Fruit fly (Drosophila melanogaster) whole organism, embryonic: Measurements from ENCODE around the gene mEFTs.

Experiments
- Abd-B ChIP-seq: fragments of 200-800 bp; sonication (Bioruptor generic); optimal IDR thresholded peaks from 2 replicates; lab custom pipeline; 2018; ENCODE audit warnings: missing biosample characterization, mild to moderate bottlenecking, missing genetic modification characterization, moderate library complexity
- Asciz ChIP-seq: fragments of 200-800 bp; sonication (Bioruptor generic); optimal IDR thresholded peaks from 2 replicates; lab custom pipeline; 2017; ENCODE audit warnings: missing biosample characterization, mild to moderate bottlenecking, missing genetic modification characterization, missing genetic modification reagents
- Awh ChIP-seq: fragments of 200-800 bp; sonication (Bioruptor generic); IDR thresholded peaks from 2 replicates; pipeline ENCODE4, ENCODE4 v1.3.6; 2022; ENCODE audit warnings: missing biosample characterization, missing genetic modification characterization
- CG10979 ChIP-seq: fragments of 200-800 bp; sonication (Bioruptor generic); optimal IDR thresholded peaks from 2 replicates; lab custom pipeline; 2018; ENCODE audit warnings: missing biosample characterization, mild to moderate bottlenecking, missing genetic modification characterization, moderate library complexity
- CG11504 ChIP-seq: fragments of 200-800 bp; sonication (Bioruptor generic); optimal IDR thresholded peaks from 3 replicates; lab custom pipeline; 2019; ENCODE audit warnings: missing biosample characterization, mild to moderate bottlenecking, missing genetic modification characterization, moderate library complexity
- CG17612 ChIP-seq: fragments of 200-800 bp; sonication (Bioruptor generic); IDR thresholded peaks from 2 replicates; pipeline ENCODE4 v1.3.6; 2022; ENCODE audit warnings: missing biosample characterization, missing genetic modification characterization
- CG17802 ChIP-seq: fragments of 200-800 bp; sonication (Bioruptor generic); optimal IDR thresholded peaks from 2 replicates; lab custom pipeline; 2018; ENCODE audit warnings: missing biosample characterization, mild to moderate bottlenecking, missing genetic modification characterization, moderate library complexity
- CG18476 ChIP-seq: fragments of 200-800 bp; sonication (Bioruptor generic); optimal IDR thresholded peaks from 2 replicates; lab custom pipeline; 2016; ENCODE audit warnings: missing biosample characterization, mild to moderate bottlenecking, missing genetic modification characterization
- CG2875 ChIP-seq: fragments of 200-800 bp; sonication (Bioruptor generic); optimal IDR thresholded peaks from 2 replicates; lab custom pipeline; 2017; ENCODE audit warnings: missing biosample characterization, mild to moderate bottlenecking, missing genetic modification characterization, missing genetic modification reagents
- CG31388 ChIP-seq: fragments of 200-800 bp; sonication (Bioruptor generic); optimal IDR thresholded peaks from 2 replicates; lab custom pipeline; 2016; ENCODE audit warnings: missing biosample characterization, missing genetic modification characterization
- CG31441 ChIP-seq: fragments of 200-800 bp; sonication (Bioruptor generic); IDR thresholded peaks from 2 replicates; pipeline ENCODE4 v1.3.6; 2022; ENCODE audit warnings: missing biosample characterization, missing genetic modification characterization
- CG33557 ChIP-seq: fragments of 200-800 bp; sonication (Bioruptor generic); optimal IDR thresholded peaks from 2 replicates; lab custom pipeline; 2019; ENCODE audit warnings: missing biosample characterization, mild to moderate bottlenecking, missing genetic modification characterization, moderate library complexity
- CG3726 ChIP-seq: fragments of 200-800 bp; sonication (Bioruptor generic); IDR thresholded peaks from 3 replicates; pipeline ENCODE4, ENCODE4 v1.3.6; 2022; ENCODE audit warnings: missing biosample characterization, missing genetic modification characterization
- CG4404 ChIP-seq: fragments of 200-800 bp; sonication (Bioruptor generic); IDR thresholded peaks from 2 replicates; pipeline ENCODE4 v1.3.6; 2022; ENCODE audit warnings: missing biosample characterization, missing genetic modification characterization
- CG6272 ChIP-seq: fragments of 200-800 bp; sonication (Bioruptor generic); IDR thresholded peaks from 2 replicates; pipeline ENCODE4 v1.3.6; 2022; ENCODE audit warnings: missing biosample characterization, missing genetic modification characterization
- CG6791 ChIP-seq: fragments of 200-800 bp; sonication (Bioruptor generic); IDR thresholded peaks from 3 replicates; pipeline ENCODE4 v1.3.6; 2022; ENCODE audit warnings: missing biosample characterization, missing genetic modification characterization; ENCODE audit not compliant: partially characterized antibody
- CG9437 ChIP-seq: fragments of 200-800 bp; sonication (Bioruptor generic); optimal IDR thresholded peaks from 2 replicates; lab custom pipeline; 2018; ENCODE audit warnings: missing biosample characterization, mild to moderate bottlenecking, missing genetic modification characterization
- CG9797 ChIP-seq: fragments of 200-800 bp; sonication (Bioruptor generic); optimal IDR thresholded peaks from 3 replicates; lab custom pipeline; 2018; ENCODE audit warnings: missing biosample characterization, mild to moderate bottlenecking, missing genetic modification characterization
- CHES-1-like ChIP-seq: fragments of 200-800 bp; sonication (Bioruptor generic); optimal IDR thresholded peaks from 2 replicates; lab custom pipeline; 2016; ENCODE audit warnings: missing biosample characterization, missing genetic modification characterization
- Dbx ChIP-seq: fragments of 200-800 bp; sonication (Bioruptor generic); IDR thresholded peaks from 3 replicates; pipeline ENCODE4 v1.3.6; 2022; ENCODE audit warnings: missing biosample characterization, missing genetic modification characterization
- ERR ChIP-seq: fragments of 200-800 bp; sonication (Bioruptor generic); optimal IDR thresholded peaks from 2 replicates; lab custom pipeline; 2016; ENCODE audit warnings: missing biosample characterization, missing genetic modification characterization
- Fer2 ChIP-seq: fragments of 200-800 bp; sonication (Bioruptor generic); optimal IDR thresholded peaks from 2 replicates; lab custom pipeline; 2018; ENCODE audit warnings: missing biosample characterization, mild to moderate bottlenecking, missing genetic modification characterization, moderate library complexity
- H15 ChIP-seq: fragments of 200-800 bp; sonication (Bioruptor generic); IDR thresholded peaks from 3 replicates; pipeline ENCODE4 v1.3.6; 2022; ENCODE audit warnings: missing biosample characterization, missing genetic modification characterization
- NC2α ChIP-seq: fragments of 200-800 bp; sonication (Bioruptor generic); optimal IDR thresholded peaks from 2 replicates; lab custom pipeline; 2016; ENCODE audit warnings: missing biosample characterization, missing genetic modification characterization
- NC2β ChIP-seq: fragments of 200-800 bp; sonication (Bioruptor generic); optimal IDR thresholded peaks from 2 replicates; lab custom pipeline; 2016; ENCODE audit warnings: missing biosample characterization, missing genetic modification characterization
- NfI ChIP-seq: fragments of 200-800 bp; sonication (Bioruptor generic); optimal IDR thresholded peaks from 3 replicates; lab custom pipeline; 2018; ENCODE audit warnings: missing biosample characterization, mild to moderate bottlenecking, missing genetic modification characterization, moderate library complexity
- Opbp ChIP-seq: fragments of 200-800 bp; sonication (Bioruptor generic); IDR thresholded peaks from 3 replicates; pipeline ENCODE4 v1.3.6; 2022; ENCODE audit warnings: missing biosample characterization, missing genetic modification characterization; ENCODE audit not compliant: partially characterized antibody
- Ptx1 ChIP-seq: fragments of 200-800 bp; sonication (Bioruptor generic); IDR thresholded peaks from 2 replicates; pipeline ENCODE4 v1.3.6; 2022; ENCODE audit warnings: missing biosample characterization, missing genetic modification characterization
- Side ChIP-seq: fragments of 200-800 bp; sonication (Bioruptor generic); optimal IDR thresholded peaks from 2 replicates; lab custom pipeline; 2016; ENCODE audit warnings: missing biosample characterization, missing genetic modification characterization
- TFAM ChIP-seq: fragments of 200-800 bp; sonication (Bioruptor generic); optimal IDR thresholded peaks from 2 replicates; lab custom pipeline; 2017; ENCODE audit warnings: missing biosample characterization, missing genetic modification characterization, inconsistent platforms
- amos ChIP-seq: fragments of 200-800 bp; sonication (Bioruptor generic); IDR thresholded peaks from 2 replicates; pipeline ENCODE4 v1.3.6; 2022; ENCODE audit warnings: missing biosample characterization, missing genetic modification characterization; ENCODE audit not compliant: partially characterized antibody
- ash1 ChIP-seq: fragments of 200-800 bp; sonication (Bioruptor generic); optimal IDR thresholded peaks from 2 replicates; lab custom pipeline; 2018; ENCODE audit warnings: missing biosample characterization, mild to moderate bottlenecking, missing genetic modification characterization
- ato ChIP-seq: fragments of 200-800 bp; sonication (Bioruptor generic); IDR thresholded peaks from 2 replicates; pipeline ENCODE4 v1.3.6; 2022; ENCODE audit warnings: missing biosample characterization, missing genetic modification characterization; ENCODE audit not compliant: partially characterized antibody
- crol ChIP-seq: fragments of 200-800 bp; sonication (Bioruptor generic); IDR thresholded peaks from 2 replicates; pipeline ENCODE4 v1.3.6; 2022; ENCODE audit warnings: missing biosample characterization, missing genetic modification characterization
- cwo ChIP-seq: fragments of 200-800 bp; sonication (Bioruptor generic); optimal IDR thresholded peaks from 3 replicates; lab custom pipeline; 2017; ENCODE audit warnings: missing biosample characterization, missing genetic modification characterization, mild to moderate bottlenecking, moderate library complexity, missing genetic modification reagents
- fd3F ChIP-seq: fragments of 200-800 bp; sonication (Bioruptor generic); optimal IDR thresholded peaks from 2 replicates; lab custom pipeline; 2018; ENCODE audit warnings: missing biosample characterization, mild to moderate bottlenecking, missing genetic modification characterization, moderate library complexity
- fd64A ChIP-seq: fragments of 200-800 bp; sonication (Bioruptor generic); optimal IDR thresholded peaks from 3 replicates; lab custom pipeline; 2018; ENCODE audit warnings: missing biosample characterization, mild to moderate bottlenecking, missing genetic modification characterization
- fru ChIP-seq: fragments of >200 bp; optimal IDR thresholded peaks from 2 replicates; lab custom pipeline; 2017
- fu2 ChIP-seq: fragments of 200-800 bp; sonication (Bioruptor generic); optimal IDR thresholded peaks from 2 replicates; lab custom pipeline; 2016; ENCODE audit warnings: missing biosample characterization, missing genetic modification characterization
- hth ChIP-seq: fragments of >200 bp; optimal IDR thresholded peaks from 2 replicates; lab custom pipeline; 2017; ENCODE audit warnings: inconsistent platforms
- klu ChIP-seq: fragments of 200-800 bp; sonication (Bioruptor generic); IDR thresholded peaks from 2 replicates; pipeline ENCODE4 v1.3.6; 2022; ENCODE audit warnings: missing biosample characterization, missing genetic modification characterization
- kni ChIP-seq: fragments of 200-800 bp; sonication (Bioruptor generic); optimal IDR thresholded peaks from 3 replicates; lab custom pipeline; 2017; ENCODE audit warnings: mild to moderate bottlenecking, missing biosample characterization, missing genetic modification reagents, missing genetic modification characterization
- odd ChIP-seq: fragments of 200-800 bp; sonication (Bioruptor generic); optimal IDR thresholded peaks from 2 replicates; lab custom pipeline; 2017; ENCODE audit warnings: missing biosample characterization, mild to moderate bottlenecking, missing genetic modification characterization
- repo ChIP-seq: fragments of 200-800 bp; sonication (Bioruptor generic); optimal IDR thresholded peaks from 2 replicates; lab custom pipeline; 2016; ENCODE audit warnings: missing biosample characterization, missing genetic modification characterization
- slou ChIP-seq: fragments of 200-800 bp; sonication (Bioruptor generic); optimal IDR thresholded peaks from 3 replicates; lab custom pipeline; 2016; ENCODE audit warnings: missing biosample characterization, missing genetic modification characterization
- tll ChIP-seq, 2 experiments: fragments of 200-800 bp in 1 of 2; fragments of >200 bp in 1 of 2; sonication (Bioruptor generic) in 1 of 2; optimal IDR thresholded peaks; 2 replicates each; lab custom pipeline; 2017 to 2019; ENCODE audit warnings: missing biosample characterization in 2 of 2, missing genetic modification characterization in 2 of 2, mild to moderate bottlenecking in 1 of 2, moderate library complexity in 1 of 2
- ttk ChIP-seq: fragments of 200-800 bp; sonication (Bioruptor generic); IDR thresholded peaks from 2 replicates; pipeline ENCODE4 v2.1.2; 2022; ENCODE audit warnings: missing biosample characterization, missing genetic modification characterization
- tx ChIP-seq: fragments of 200-800 bp; sonication (Bioruptor generic); optimal IDR thresholded peaks from 2 replicates; lab custom pipeline; 2016; ENCODE audit warnings: missing biosample characterization, missing genetic modification characterization
- vfl ChIP-seq: fragments of 200-800 bp; sonication (Bioruptor generic); optimal IDR thresholded peaks from 2 replicates; lab custom pipeline; 2016; ENCODE audit warnings: missing biosample characterization, missing genetic modification characterization
- zfh2 ChIP-seq: fragments of 200-800 bp; sonication (Bioruptor generic); optimal IDR thresholded peaks from 2 replicates; lab custom pipeline; 2016; ENCODE audit warnings: missing biosample characterization, missing genetic modification characterization

mEFTs gene

DNA sequence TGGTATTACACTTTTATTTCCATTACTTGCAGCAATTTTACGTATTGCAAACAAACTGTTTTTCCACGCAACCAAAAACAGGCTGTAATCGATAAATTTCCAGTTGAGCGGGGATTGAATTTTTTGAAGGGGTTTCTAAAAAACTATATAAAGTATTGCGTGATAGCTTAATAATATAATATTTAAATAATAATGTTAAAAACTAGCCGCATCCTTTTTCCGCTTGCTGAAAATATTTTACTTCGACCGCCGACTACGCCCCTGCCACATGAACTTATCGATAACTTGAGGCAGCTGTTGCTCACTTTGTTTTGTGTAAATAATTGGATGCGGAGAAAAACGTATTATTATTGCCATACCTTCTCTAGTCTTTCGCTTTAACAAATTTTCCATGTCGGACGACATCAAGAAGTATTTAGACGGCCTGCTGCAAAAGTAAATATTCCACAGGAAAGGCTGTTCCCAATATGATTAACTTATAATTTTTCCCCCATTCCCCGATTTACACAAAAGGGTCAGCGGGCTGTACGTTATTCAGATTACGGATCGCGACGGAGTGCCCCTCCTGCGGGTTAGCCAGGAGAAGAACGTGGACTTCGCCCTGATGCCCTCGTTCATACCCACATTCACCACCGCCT lies 19.8 kb downstream of the mEFTs start, which contains the start of the genes fws and Lamtor3 (continued):
- TF ChIP-seq klu (GFP tag; lab: Robert Waterston, UW) = peak; percentile 98
- TF ChIP-seq fd64A (GFP tag; lab: Kevin White, UChicago) = peak; percentile 93
- peak; percentile 84 for TF ChIP-seq ash1
- TF ChIP-seq TFAM (GFP tag; lab: Kevin White, UChicago) = peak; percentile 70
- peak; percentile 95 for TF ChIP-seq CG11504 (tag; lab: Kevin White, UChicago)
- peak; percentile 97 for TF ChIP-seq zfh2 (GFP tag; lab: Kevin White, UChicago)
- peak; percentile 99 for TF ChIP-seq ttk
- TF ChIP-seq cwo (GFP tag; lab: Kevin White, UChicago) = peak; percentile 95
- TF ChIP-seq fru (lab: Kevin White, UChicago) = no peak
- TF ChIP-seq NC2α (GFP tag; lab: Kevin White, UChicago) = peak; percentile 52
- peak; percentile 42; the same call in 1 of the 2 replicates for TF ChIP-seq ato (GFP tag; lab: Robert Waterston, UW)
- TF ChIP-seq odd (GFP tag; lab: Kevin White, UChicago) = peak; percentile 93
- TF ChIP-seq fu2 = peak; percentile 87
- peak; percentile 96 for TF ChIP-seq CG10979
- peak; percentile 96 for TF ChIP-seq CG9437 (GFP tag; lab: Kevin White, UChicago)
- TF ChIP-seq NfI (GFP tag; lab: Kevin White, UChicago) = peak; percentile 99
- peak; percentile 85 for TF ChIP-seq CG33557 (GFP tag; lab: Kevin White, UChicago)
- peak; percentile 97 for TF ChIP-seq Asciz (GFP tag; lab: Kevin White, UChicago)
- peak; percentile 72 for TF ChIP-seq Side (GFP tag; lab: Kevin White, UChicago)
- TF ChIP-seq fd3F = peak; percentile 98
- peak; percentile 98 for TF ChIP-seq CG2875 (GFP tag; lab: Kevin White, UChicago)
- peak; percentile 99 for TF ChIP-seq Ptx1 (GFP tag; lab: Robert Waterston, UW)
- TF ChIP-seq CG17612 = peak; percentile 97
- TF ChIP-seq H15 (GFP tag; lab: Robert Waterston, UW) = peak; percentile 99
- TF ChIP-seq Abd-B (GFP tag; lab: Kevin White, UChicago) = peak; percentile 98
- peak; percentile 93 for TF ChIP-seq CG17802 (tag; lab: Kevin White, UChicago)
- peak; percentile 51; the same call in 1 of the 3 replicates for TF ChIP-seq Opbp (GFP tag; lab: Robert Waterston, UW)
- peak; percentile 99 for TF ChIP-seq CG4404 (GFP tag; lab: Robert Waterston, UW)
- TF ChIP-seq NC2β (GFP tag; lab: Kevin White, UChicago) = peak; percentile 74
- TF ChIP-seq ERR = peak; percentile 39
- TF ChIP-seq CG31388 (GFP tag; lab: Kevin White, UChicago) = peak; percentile 93
- TF ChIP-seq tx (GFP tag; lab: Kevin White, UChicago) = peak; percentile 87
- peak; percentile 97 for TF ChIP-seq slou
- peak; percentile 84 for TF ChIP-seq CHES-1-like (GFP tag; lab: Kevin White, UChicago)
- TF ChIP-seq repo (GFP tag; lab: Kevin White, UChicago) = peak; percentile 53
- TF ChIP-seq CG6272 = peak; percentile 99
- TF ChIP-seq amos (GFP tag; lab: Robert Waterston, UW) = no peak
- peak; percentile 98 for TF ChIP-seq CG31441 (GFP tag; lab: Robert Waterston, UW)
- TF ChIP-seq CG3726 (GFP tag; lab: Robert Waterston, UW) = peak; percentile 98
- TF ChIP-seq CG6791 = peak; percentile 63; the same call in 2 of the 3 replicates
- peak; percentile 99 for TF ChIP-seq Dbx
- peak; percentile 95 for TF ChIP-seq vfl (GFP tag; lab: Kevin White, UChicago)
- TF ChIP-seq crol (GFP tag; lab: Robert Waterston, UW) = peak; percentile 75
- TF ChIP-seq CG9797 (GFP tag; lab: Kevin White, UChicago) = peak; percentile 63
- no peak for TF ChIP-seq kni
- TF ChIP-seq CG18476 (GFP tag; lab: Kevin White, UChicago) = peak; percentile 94
- TF ChIP-seq hth = no peak
- peak; percentile 99 for TF ChIP-seq Awh
- peak; percentile 96 for TF ChIP-seq Fer2 (tag; lab: Kevin White, UChicago)
- peak in 1 of 2 experiments; percentile 38 for TF ChIP-seq tll (GFP tag; optimal IDR thresholded peaks at IDR 0.05; lab: Kevin White, UChicago)
